Fruit fly (Drosophila melanogaster) whole organism, embryonic: ENCODE measurements around the gene UGP.

Experiments used
- Asciz ChIP-seq: fragments of 200-800 bp; sonication (Bioruptor generic); optimal IDR thresholded peaks from 2 replicates; lab custom pipeline; 2017; ENCODE audit warnings: missing biosample characterization, mild to moderate bottlenecking, missing genetic modification characterization, missing genetic modification reagents
- B-H2 ChIP-seq: fragments of 200-800 bp; sonication (Bioruptor generic); optimal IDR thresholded peaks from 2 replicates; lab custom pipeline; 2018; ENCODE audit warnings: missing biosample characterization, mild to moderate bottlenecking, missing genetic modification characterization
- Bgb ChIP-seq: fragments of 200-800 bp; sonication (Bioruptor generic); IDR thresholded peaks from 2 replicates; pipeline ENCODE4 v1.3.6; 2022; ENCODE audit warnings: missing biosample characterization, missing genetic modification characterization; ENCODE audit not compliant: partially characterized antibody
- Bteb2 ChIP-seq: fragments of 200-800 bp; sonication (Bioruptor generic); optimal IDR thresholded peaks from 2 replicates; lab custom pipeline; 2016; ENCODE audit warnings: missing biosample characterization, missing genetic modification characterization
- CG10267 ChIP-seq: fragments of 200-800 bp; sonication (Bioruptor generic); optimal IDR thresholded peaks from 2 replicates; lab custom pipeline; 2018; ENCODE audit warnings: missing biosample characterization, mild to moderate bottlenecking, missing genetic modification characterization, moderate library complexity
- CG11093 ChIP-seq: fragments of 200-800 bp; sonication (Bioruptor generic); IDR thresholded peaks from 3 replicates; pipeline ENCODE4 v1.3.6; 2022; ENCODE audit warnings: missing biosample characterization, missing genetic modification characterization
- CG11723 ChIP-seq: fragments of 200-800 bp; sonication (Bioruptor generic); optimal IDR thresholded peaks from 2 replicates; lab custom pipeline; 2017; ENCODE audit warnings: missing biosample characterization, mild to moderate bottlenecking, missing genetic modification characterization
- CG15269 ChIP-seq: fragments of 200-800 bp; sonication (Bioruptor generic); optimal IDR thresholded peaks from 2 replicates; lab custom pipeline; 2018; ENCODE audit warnings: missing biosample characterization, mild to moderate bottlenecking, missing genetic modification characterization, moderate library complexity
- CG1529 ChIP-seq: fragments of 200-800 bp; sonication (Bioruptor generic); optimal IDR thresholded peaks from 3 replicates; lab custom pipeline; 2018; ENCODE audit warnings: missing biosample characterization, missing genetic modification characterization
- CG15514 ChIP-seq: fragments of 200-800 bp; sonication (Bioruptor generic); optimal IDR thresholded peaks from 3 replicates; lab custom pipeline; 2017; ENCODE audit warnings: missing biosample characterization, missing genetic modification characterization, mild to moderate bottlenecking, moderate library complexity, missing genetic modification reagents
- CG18599 ChIP-seq: fragments of 200-800 bp; sonication (Bioruptor generic); optimal IDR thresholded peaks from 3 replicates; lab custom pipeline; 2017; ENCODE audit warnings: missing biosample characterization, missing genetic modification characterization, mild to moderate bottlenecking, moderate library complexity, missing genetic modification reagents
- CG3407 ChIP-seq: fragments of 200-800 bp; sonication (Bioruptor generic); optimal IDR thresholded peaks from 2 replicates; lab custom pipeline; 2018; ENCODE audit warnings: missing biosample characterization, mild to moderate bottlenecking, missing genetic modification characterization
- CG4854 ChIP-seq: fragments of 200-800 bp; sonication (Bioruptor generic); optimal IDR thresholded peaks from 2 replicates; lab custom pipeline; 2016; ENCODE audit warnings: missing biosample characterization, missing genetic modification characterization, inconsistent platforms
- CG6813 ChIP-seq: fragments of 200-800 bp; sonication (Bioruptor generic); optimal IDR thresholded peaks from 2 replicates; lab custom pipeline; 2017; ENCODE audit warnings: missing biosample characterization, missing genetic modification characterization, mild to moderate bottlenecking, moderate library complexity, missing genetic modification reagents
- CG7745 ChIP-seq: fragments of 200-800 bp; sonication (Bioruptor generic); optimal IDR thresholded peaks from 2 replicates; lab custom pipeline; 2018; ENCODE audit warnings: missing biosample characterization, mild to moderate bottlenecking, missing genetic modification characterization, moderate library complexity
- CkIIα-i1 ChIP-seq: fragments of 200-800 bp; sonication (Bioruptor generic); IDR thresholded peaks from 2 replicates; pipeline ENCODE4 v1.3.6; 2022; ENCODE audit warnings: missing biosample characterization, missing genetic modification characterization
- CoRest ChIP-seq: fragments of 200-800 bp; sonication (Bioruptor generic); optimal IDR thresholded peaks from 3 replicates; lab custom pipeline; 2018; ENCODE audit warnings: missing biosample characterization, mild to moderate bottlenecking, missing genetic modification characterization, moderate library complexity
- D19A ChIP-seq: fragments of 200-800 bp; optimal IDR thresholded peaks from 3 replicates; lab custom pipeline; 2019; ENCODE audit warnings: missing biosample characterization, mild to moderate bottlenecking, missing genetic modification characterization, moderate library complexity
- D19B ChIP-seq: fragments of 200-800 bp; sonication (Bioruptor generic); optimal IDR thresholded peaks from 2 replicates; lab custom pipeline; 2017; ENCODE audit warnings: missing biosample characterization, mild to moderate bottlenecking, missing genetic modification characterization
- Dbx ChIP-seq: fragments of 200-800 bp; sonication (Bioruptor generic); IDR thresholded peaks from 3 replicates; pipeline ENCODE4 v1.3.6; 2022; ENCODE audit warnings: missing biosample characterization, missing genetic modification characterization
- Dip2 ChIP-seq: fragments of 200-800 bp; sonication (Bioruptor generic); IDR thresholded peaks from 2 replicates; pipeline ENCODE4 v1.3.6; 2022; ENCODE audit warnings: missing biosample characterization, missing genetic modification characterization
- HLH54F ChIP-seq: fragments of 200-800 bp; sonication (Bioruptor generic); optimal IDR thresholded peaks from 3 replicates; lab custom pipeline; 2016; ENCODE audit warnings: missing biosample characterization, missing genetic modification characterization
- Hr3 ChIP-seq: fragments of 200-800 bp; sonication (Bioruptor generic); optimal IDR thresholded peaks from 3 replicates; lab custom pipeline; 2016; ENCODE audit warnings: missing biosample characterization, missing genetic modification characterization
- Oaz ChIP-seq: fragments of 200-800 bp; sonication (Bioruptor generic); IDR thresholded peaks from 2 replicates; pipeline ENCODE4 v1.3.6; 2022; ENCODE audit warnings: missing biosample characterization, missing genetic modification characterization
- Opbp ChIP-seq: fragments of 200-800 bp; sonication (Bioruptor generic); IDR thresholded peaks from 3 replicates; pipeline ENCODE4 v1.3.6; 2022; ENCODE audit warnings: missing biosample characterization, missing genetic modification characterization; ENCODE audit not compliant: partially characterized antibody
- Pdp1 ChIP-seq, 2 experiments: fragments of 200-800 bp; sonication (Bioruptor generic); optimal IDR thresholded peaks; 3 replicates each; lab custom pipeline; 2016; ENCODE audit warnings: missing biosample characterization in 2 of 2, missing genetic modification characterization in 2 of 2, mild to moderate bottlenecking in 1 of 2, moderate library complexity in 1 of 2
- Rfx ChIP-seq: fragments of 200-800 bp; sonication (Bioruptor generic); IDR thresholded peaks from 2 replicates; pipeline ENCODE4 v1.3.6; 2022; ENCODE audit warnings: missing biosample characterization, missing genetic modification characterization
- Sin3A ChIP-seq: fragments of >200 bp; optimal IDR thresholded peaks from 2 replicates; lab custom pipeline; 2018
- Taf1 ChIP-seq: fragments of 200-800 bp; sonication (Bioruptor generic); IDR thresholded peaks from 2 replicates; pipeline ENCODE4 v1.3.6; 2022; ENCODE audit warnings: missing biosample characterization, missing genetic modification characterization
- YL-1 ChIP-seq: fragments of 200-800 bp; sonication (Bioruptor generic); optimal IDR thresholded peaks from 3 replicates; lab custom pipeline; 2017; ENCODE audit warnings: missing biosample characterization, mild to moderate bottlenecking, missing genetic modification characterization
- cato ChIP-seq: fragments of 200-800 bp; sonication (Bioruptor generic); optimal IDR thresholded peaks from 2 replicates; lab custom pipeline; 2016; ENCODE audit warnings: missing biosample characterization, missing genetic modification characterization, borderline replicate concordance
- disco-r ChIP-seq: fragments of 200-800 bp; sonication (Bioruptor generic); optimal IDR thresholded peaks from 2 replicates; lab custom pipeline; 2016; ENCODE audit warnings: missing biosample characterization, missing genetic modification characterization
- dmrt11E ChIP-seq: fragments of 200-800 bp; sonication (Bioruptor generic); optimal IDR thresholded peaks from 3 replicates; lab custom pipeline; 2018; ENCODE audit warnings: missing biosample characterization, mild to moderate bottlenecking, missing genetic modification characterization, moderate library complexity
- gsb ChIP-seq: fragments of 200-800 bp; sonication (Bioruptor generic); IDR thresholded peaks from 2 replicates; pipeline ENCODE4 v1.3.6; 2022; ENCODE audit warnings: missing biosample characterization, missing genetic modification characterization
- ind ChIP-seq: fragments of 200-800 bp; sonication (Bioruptor generic); optimal IDR thresholded peaks from 3 replicates; lab custom pipeline; 2016; ENCODE audit warnings: missing biosample characterization, missing genetic modification characterization
- lilli ChIP-seq: fragments of 200-800 bp; sonication (Bioruptor generic); optimal IDR thresholded peaks from 3 replicates; lab custom pipeline; 2016; ENCODE audit warnings: missing biosample characterization, missing genetic modification characterization
- lmd ChIP-seq: fragments of 200-800 bp; sonication (Bioruptor generic); IDR thresholded peaks from 2 replicates; pipeline ENCODE4 v1.3.6; 2022; ENCODE audit warnings: missing biosample characterization, missing genetic modification characterization
- nerfin-2 ChIP-seq: fragments of 200-800 bp; sonication (Bioruptor generic); IDR thresholded peaks from 2 replicates; pipeline ENCODE4 v1.3.6; 2022; ENCODE audit warnings: missing biosample characterization, missing genetic modification characterization; ENCODE audit not compliant: partially characterized antibody
- pb ChIP-seq: fragments of 200-800 bp; sonication (Bioruptor generic); optimal IDR thresholded peaks from 3 replicates; lab custom pipeline; 2016; ENCODE audit warnings: missing biosample characterization, missing genetic modification characterization
- pfk ChIP-seq: fragments of 200-800 bp; sonication (Bioruptor generic); optimal IDR thresholded peaks from 2 replicates; lab custom pipeline; 2018; ENCODE audit warnings: missing biosample characterization, mild to moderate bottlenecking, missing genetic modification characterization, moderate library complexity
- pum ChIP-seq: fragments of 200-800 bp; sonication (Bioruptor generic); optimal IDR thresholded peaks from 2 replicates; lab custom pipeline; 2016; ENCODE audit warnings: missing biosample characterization, missing genetic modification characterization
- ranshi ChIP-seq: fragments of 200-800 bp; sonication (Bioruptor generic); IDR thresholded peaks from 2 replicates; pipeline ENCODE4 v1.3.6; 2022; ENCODE audit warnings: missing biosample characterization, missing genetic modification characterization
- salm ChIP-seq: fragments of 200-800 bp; sonication (Bioruptor generic); optimal IDR thresholded peaks from 2 replicates; lab custom pipeline; 2018; ENCODE audit warnings: missing biosample characterization, mild to moderate bottlenecking, missing genetic modification characterization
- scrt ChIP-seq: fragments of 200-800 bp; sonication (Bioruptor generic); optimal IDR thresholded peaks from 2 replicates; lab custom pipeline; 2018; ENCODE audit warnings: missing biosample characterization, mild to moderate bottlenecking, missing genetic modification characterization, moderate library complexity
- sens ChIP-seq: fragments of 200-800 bp; sonication (Bioruptor generic); peaks from one replicate; lab custom pipeline; 2016; ENCODE audit warnings: missing biosample characterization, missing genetic modification characterization
- sug ChIP-seq: fragments of 200-800 bp; optimal IDR thresholded peaks from 2 replicates; lab custom pipeline; 2019; ENCODE audit warnings: missing biosample characterization, mild to moderate bottlenecking, missing genetic modification characterization, moderate library complexity
- tup ChIP-seq: fragments of 200-800 bp; sonication (Bioruptor generic); optimal IDR thresholded peaks from 2 replicates; lab custom pipeline; 2016; ENCODE audit warnings: missing biosample characterization, mild to moderate bottlenecking, missing genetic modification characterization, moderate library complexity

The UGP gene

dm6 chr3L:9372278-9372975 lies 13.7 kb upstream of the UGP start, which contains the start of the genes Hsp67Bc, CG4456 and Hsp22 (continued):
- TF ChIP-seq HLH54F (GFP tag; lab: Kevin White, UChicago) (no peak), Pdp1 (GFP tag; optimal IDR thresholded peaks at IDR 0.05; lab: Kevin White, UChicago) (peak in 1 of 2 experiments; percentile 30), D19A (tag; lab: Kevin White, UChicago) (no peak)

- no peak for TF ChIP-seq CG6813
- no peak for TF ChIP-seq scrt (GFP tag; lab: Kevin White, UChicago)
- TF ChIP-seq CkIIα-i1 (GFP tag; lab: Robert Waterston, UW): no peak
- no peak for TF ChIP-seq tup (GFP tag; lab: Kevin White, UChicago)
- no peak for TF ChIP-seq CG1529 (GFP tag; lab: Kevin White, UChicago)
- peak; percentile 53 for TF ChIP-seq CG15269 (tag; lab: Kevin White, UChicago)
- peak; percentile 61 for TF ChIP-seq sug (tag; lab: Kevin White, UChicago)
- no peak for TF ChIP-seq nerfin-2
- no peak; the same call in 1 of the 2 replicates for TF ChIP-seq lmd
- TF ChIP-seq Sin3A (lab: Kevin White, UChicago): no peak
- TF ChIP-seq Bgb (GFP tag; lab: Robert Waterston, UW): peak; percentile 33; the same call in 1 of the 2 replicates
- TF ChIP-seq Bteb2: no peak
- TF ChIP-seq CG3407 (GFP tag; lab: Kevin White, UChicago): no peak
- TF ChIP-seq lilli: peak; percentile 48
- no peak for TF ChIP-seq cato (GFP tag; lab: Kevin White, UChicago)
- no peak for TF ChIP-seq CG4854 (GFP tag; lab: Kevin White, UChicago)
- no peak for TF ChIP-seq dmrt11E (tag; lab: Kevin White, UChicago)
- TF ChIP-seq Oaz: 0 out of 2 replicates have a peak, but pooled peaks have one; percentile 13
- TF ChIP-seq Rfx (GFP tag; lab: Robert Waterston, UW): peak; percentile 67
- TF ChIP-seq pb (GFP tag; lab: Kevin White, UChicago): no peak
- TF ChIP-seq D19A (tag; lab: Kevin White, UChicago): no peak
- TF ChIP-seq CoRest (tag; lab: Kevin White, UChicago): peak; percentile 55
- no peak for TF ChIP-seq pfk (GFP tag; lab: Kevin White, UChicago)
- TF ChIP-seq CG15514 (GFP tag; lab: Kevin White, UChicago): peak; percentile 64
- no peak for TF ChIP-seq gsb (GFP tag; lab: Robert Waterston, UW)
- no peak for TF ChIP-seq D19B (GFP tag; lab: Kevin White, UChicago)
- no peak for TF ChIP-seq salm
- no peak for TF ChIP-seq pum
- TF ChIP-seq CG18599 (GFP tag; lab: Kevin White, UChicago): peak; percentile 47
- TF ChIP-seq CG11723: no peak
- peak; percentile 1 for TF ChIP-seq YL-1 (GFP tag; lab: Kevin White, UChicago)
- peak; percentile 18 for TF ChIP-seq B-H2 (GFP tag; lab: Kevin White, UChicago)
- TF ChIP-seq ranshi: peak; percentile 37; the same call in 1 of the 2 replicates
- TF ChIP-seq ind (GFP tag; lab: Kevin White, UChicago): peak; percentile 47
- TF ChIP-seq CG7745 (tag; lab: Kevin White, UChicago): no peak
- no peak for TF ChIP-seq Asciz (GFP tag; lab: Kevin White, UChicago)
- no peak for TF ChIP-seq Dip2 (GFP tag; lab: Robert Waterston, UW)
- peak; percentile 39; the same call in 1 of the 3 replicates for TF ChIP-seq Dbx
- TF ChIP-seq Hr3 (GFP tag; lab: Kevin White, UChicago): peak; percentile 35
- TF ChIP-seq sens (GFP tag; lab: Kevin White, UChicago): peak; percentile 75
- no peak for TF ChIP-seq disco-r (GFP tag; lab: Kevin White, UChicago)
- TF ChIP-seq CG10267 (tag; lab: Kevin White, UChicago): peak; percentile 39
- no peak for TF ChIP-seq CG11093 (GFP tag; lab: Robert Waterston, UW)
- TF ChIP-seq Opbp: no peak; the same call in 2 of the 3 replicates
- TF ChIP-seq Taf1 (GFP tag; lab: Robert Waterston, UW): no peak
Measured at dm6 chr3L:9370907-9371365, 12.2 kb upstream of the UGP start, which contains the start of gene Fdx1. Gene Fdx1, minus strand, starts transcription at chr3L:9371238.
